Fruit fly (Drosophila melanogaster): ENCODE measurements around the gene CG9588.
A peak's percentile ranks its signal among the peaks of the same experiment; 100 is the strongest.

CG9588 gene

dm6 chr3R:13683624-13684568 is 7.4 kb upstream of the CG9588 start, which contains the start of gene flfl:
Gene flfl, plus strand, starts transcription at chr3R:13683921.
- TF ChIP-seq Crg-1 (GFP tag; optimal IDR thresholded peaks at IDR 0.05): peak; percentile 58
- TF ChIP-seq CG5204 (GFP tag; optimal IDR thresholded peaks at IDR 0.05): peak; percentile 56
- no peak for TF ChIP-seq kay (GFP tag; ENCODE audit: borderline replicate concordance)
- TF ChIP-seq Mnt (GFP tag; optimal IDR thresholded peaks at IDR 0.05): no peak
- peak; percentile 30 for TF ChIP-seq pad (GFP tag; optimal IDR thresholded peaks at IDR 0.05)
- peak; percentile 43 for TF ChIP-seq Hr96 (GFP tag; optimal IDR thresholded peaks at IDR 0.05)
- TF ChIP-seq toe (GFP tag; optimal IDR thresholded peaks at IDR 0.05): peak; percentile 56
- no peak for TF ChIP-seq CG1620 (GFP tag; optimal IDR thresholded peaks at IDR 0.05)
- TF ChIP-seq ovo (GFP tag; optimal IDR thresholded peaks at IDR 0.05): peak; percentile 65
- TF ChIP-seq CG11617 (GFP tag; optimal IDR thresholded peaks at IDR 0.05): peak; percentile 34
- TF ChIP-seq tj (GFP tag; optimal IDR thresholded peaks at IDR 0.05): peak; percentile 16
- TF ChIP-seq CG7045 (GFP tag; optimal IDR thresholded peaks at IDR 0.05): no peak
- TF ChIP-seq cnc (optimal IDR thresholded peaks at IDR 0.05): no peak
- peak; percentile 41 for TF ChIP-seq bab1 (GFP tag; optimal IDR thresholded peaks at IDR 0.05)
- TF ChIP-seq cic (GFP tag; optimal IDR thresholded peaks at IDR 0.05): no peak
- peak; percentile 20 for TF ChIP-seq CG7101 (tag; optimal IDR thresholded peaks at IDR 0.05)
- TF ChIP-seq CG14711 (tag; optimal IDR thresholded peaks at IDR 0.05): no peak
- TF ChIP-seq Clk (GFP tag; optimal IDR thresholded peaks at IDR 0.05): peak; percentile 5
- TF ChIP-seq CG12768 (GFP tag; optimal IDR thresholded peaks at IDR 0.05): peak; percentile 39
- TF ChIP-seq CG33017 (tag; optimal IDR thresholded peaks at IDR 0.05): peak; percentile 14

dm6 chr3R:13682994-13683623 is 6.6 kb upstream of the CG9588 start:
- TF ChIP-seq bab1 (GFP tag; optimal IDR thresholded peaks at IDR 0.05): peak; percentile 6
- no peak for TF ChIP-seq cic (GFP tag; optimal IDR thresholded peaks at IDR 0.05)

dm6 chr3R:13674492-13675033 is 1.9 kb downstream of the CG9588 start, which contains the start of gene Task6:
Gene Task6, minus strand, starts transcription at chr3R:13674542.
- TF ChIP-seq CG11617 (GFP tag; optimal IDR thresholded peaks at IDR 0.05): no peak
- TF ChIP-seq CG33017 (tag; optimal IDR thresholded peaks at IDR 0.05): no peak
- no peak for TF ChIP-seq CG1620 (GFP tag; optimal IDR thresholded peaks at IDR 0.05)
- TF ChIP-seq Crg-1 (GFP tag; optimal IDR thresholded peaks at IDR 0.05): no peak

- TF ChIP-seq Hr96 (GFP tag; optimal IDR thresholded peaks at IDR 0.05) (no peak), CG11617 (GFP tag; optimal IDR thresholded peaks at IDR 0.05) (no peak), bab1 (GFP tag; optimal IDR thresholded peaks at IDR 0.05) (no peak), toe (GFP tag; optimal IDR thresholded peaks at IDR 0.05) (no peak), ovo (GFP tag; optimal IDR thresholded peaks at IDR 0.05) (no peak), Clk (GFP tag; optimal IDR thresholded peaks at IDR 0.05) (no peak), cnc (optimal IDR thresholded peaks at IDR 0.05) (no peak), kay (GFP tag; ENCODE audit: borderline replicate concordance) (no peak), CG14711 (tag; optimal IDR thresholded peaks at IDR 0.05) (no peak), Crg-1 (GFP tag; optimal IDR thresholded peaks at IDR 0.05) (no peak), CG7101 (tag; optimal IDR thresholded peaks at IDR 0.05) (no peak), cic (GFP tag; optimal IDR thresholded peaks at IDR 0.05) (no peak), tj (GFP tag; optimal IDR thresholded peaks at IDR 0.05) (no peak), CG1620 (GFP tag; optimal IDR thresholded peaks at IDR 0.05) (no peak)
Measured at dm6 chr3R:13672898-13673297, 3.6 kb downstream of the CG9588 start.

dm6 chr3R:13665992-13666391 is 10.5 kb downstream of the CG9588 start:
- peak; percentile 81 for TF ChIP-seq CG12768 (GFP tag; optimal IDR thresholded peaks at IDR 0.05)
- no peak for TF ChIP-seq CG5204 (GFP tag; optimal IDR thresholded peaks at IDR 0.05)
- TF ChIP-seq kay (GFP tag; ENCODE audit: borderline replicate concordance): peak; percentile 30

dm6 chr3R:13662149-13662548 is 14.3 kb downstream of the CG9588 start:
- TF ChIP-seq CG12768 (GFP tag; optimal IDR thresholded peaks at IDR 0.05) (peak; percentile 6), Mnt (GFP tag; optimal IDR thresholded peaks at IDR 0.05) (no peak)
